ENCODE assay signal across 4 fruit fly cellular contexts in genomic region chr3R:30772779-30773546, dm6.
TF ChIP-seq lines count a peak whose summit lies in the region.

No protein-coding gene starts in this region.

- no peak for TF ChIP-seq CTCF in whole organism, embryonic (GFP tag; optimal IDR thresholded peaks at IDR 0.05; lab: Kevin White, UChicago)

TF ChIP-seq in whole organism, embryonic, 481 proteins besides CTCF, POLR2A, EP300 and RAD21 (continues in another document):
- TF ChIP-seq tx (GFP tag; optimal IDR thresholded peaks at IDR 0.05; lab: Kevin White, UChicago), result no peak
- TF ChIP-seq cg (GFP tag; optimal IDR thresholded peaks at IDR 0.05; lab: Kevin White, UChicago), result peak; percentile 41
- TF ChIP-seq unpg (GFP tag; optimal IDR thresholded peaks at IDR 0.05; lab: Kevin White, UChicago), result peak; percentile 6
- TF ChIP-seq sqz (GFP tag; optimal IDR thresholded peaks at IDR 0.05; lab: Kevin White, UChicago), result no peak
- no peak for TF ChIP-seq ken (GFP tag; IDR thresholded peaks at IDR 0.05; lab: Robert Waterston, UW)
- TF ChIP-seq CG6175 (GFP tag; IDR thresholded peaks at IDR 0.05; lab: Robert Waterston, UW), result no peak
- no peak for TF ChIP-seq CG1529 (GFP tag; optimal IDR thresholded peaks at IDR 0.05; lab: Kevin White, UChicago)
- TF ChIP-seq CG2199 (GFP tag; IDR thresholded peaks at IDR 0.05; lab: Robert Waterston, UW), result 0 out of 3 replicates have a peak, but pooled peaks have one; percentile 35
- no peak for TF ChIP-seq MESR4 (GFP tag; optimal IDR thresholded peaks at IDR 0.05; lab: Kevin White, UChicago)
- peak; percentile 68 for TF ChIP-seq CG1832 (GFP tag; optimal IDR thresholded peaks at IDR 0.05; lab: Kevin White, UChicago)
- TF ChIP-seq CG13424 (tag; optimal IDR thresholded peaks at IDR 0.05; lab: Kevin White, UChicago), result no peak
- peak in 1 of 2 experiments; percentile 43 for TF ChIP-seq bsh (GFP tag; optimal IDR thresholded peaks at IDR 0.05; lab: Kevin White, UChicago)
- peak; percentile 26; the same call in 1 of the 2 replicates for TF ChIP-seq slbo (GFP tag; IDR thresholded peaks at IDR 0.05; lab: Robert Waterston, UW)
- no peak for TF ChIP-seq lab (GFP tag; optimal IDR thresholded peaks at IDR 0.05; lab: Kevin White, UChicago)
- TF ChIP-seq CG6689 (GFP tag; IDR thresholded peaks at IDR 0.05; lab: Robert Waterston, UW), result no peak
- TF ChIP-seq Trl (optimal IDR thresholded peaks at IDR 0.05; lab: Kevin White, UChicago), result peak; percentile 8 to 9
- TF ChIP-seq Trl (GFP tag; optimal IDR thresholded peaks at IDR 0.05; lab: Kevin White, UChicago), result no peak
- TF ChIP-seq repo (GFP tag; optimal IDR thresholded peaks at IDR 0.05; lab: Kevin White, UChicago), result no peak
- no peak for TF ChIP-seq E2f1 (GFP tag; IDR thresholded peaks at IDR 0.05; lab: Robert Waterston, UW)
- TF ChIP-seq CG1647 (GFP tag; optimal IDR thresholded peaks at IDR 0.05; lab: Kevin White, UChicago), result no peak
- TF ChIP-seq CG6654 (GFP tag; optimal IDR thresholded peaks at IDR 0.05; lab: Kevin White, UChicago), result no peak
- 0 out of 2 replicates have a peak, but pooled peaks have one; percentile 42 for TF ChIP-seq crol (GFP tag; IDR thresholded peaks at IDR 0.05; lab: Robert Waterston, UW)
- TF ChIP-seq z (GFP tag; IDR thresholded peaks at IDR 0.05; lab: Robert Waterston, UW), result no peak

TF ChIP-seq in whole organism, prepupa, 60 proteins besides CTCF, POLR2A, EP300 and RAD21 (continues in another document):
- peak; percentile 58 for TF ChIP-seq CG3919 (GFP tag; optimal IDR thresholded peaks at IDR 0.05; lab: Kevin White, UChicago)
- TF ChIP-seq eg (GFP tag; IDR thresholded peaks at IDR 0.05; lab: Robert Waterston, UW), result 0 out of 3 replicates have a peak, but pooled peaks have one; percentile 43
- TF ChIP-seq Sox15 (GFP tag; optimal IDR thresholded peaks at IDR 0.05; lab: Kevin White, UChicago), result no peak
- no peak for TF ChIP-seq Hr39 (GFP tag; optimal IDR thresholded peaks at IDR 0.05; lab: Kevin White, UChicago)
- peak; percentile 47 for TF ChIP-seq CG10631 (GFP tag; optimal IDR thresholded peaks at IDR 0.05; lab: Kevin White, UChicago)
- TF ChIP-seq CG8632 (GFP tag; optimal IDR thresholded peaks at IDR 0.05; lab: Kevin White, UChicago), result no peak
- no peak for TF ChIP-seq fd85E (GFP tag; optimal IDR thresholded peaks at IDR 0.05; lab: Kevin White, UChicago)
- TF ChIP-seq Ets96B (tag; optimal IDR thresholded peaks at IDR 0.05; lab: Kevin White, UChicago), result peak; percentile 42
- TF ChIP-seq CG3032 (tag; optimal IDR thresholded peaks at IDR 0.05; lab: Kevin White, UChicago), result peak; percentile 35
- TF ChIP-seq Met (GFP tag; optimal IDR thresholded peaks at IDR 0.05; lab: Kevin White, UChicago), result no peak
- peak; percentile 4 for TF ChIP-seq topi (GFP tag; optimal IDR thresholded peaks at IDR 0.05; lab: Kevin White, UChicago)
- TF ChIP-seq dsx (GFP tag; optimal IDR thresholded peaks at IDR 0.05; lab: Kevin White, UChicago; ENCODE audit: poor library complexity, severe bottlenecking), result peak; percentile 94
- TF ChIP-seq CG6808 (GFP tag; optimal IDR thresholded peaks at IDR 0.05; lab: Kevin White, UChicago), result peak; percentile 32
- peak; percentile 18 for TF ChIP-seq esn (GFP tag; optimal IDR thresholded peaks at IDR 0.05; lab: Kevin White, UChicago)
- peak; percentile 24 for TF ChIP-seq CG6792 (GFP tag; optimal IDR thresholded peaks at IDR 0.05; lab: Kevin White, UChicago)
- peak; percentile 3 for TF ChIP-seq Eip75B (GFP tag; optimal IDR thresholded peaks at IDR 0.05; lab: Kevin White, UChicago)
- no peak for TF ChIP-seq CG6854 (GFP tag; optimal IDR thresholded peaks at IDR 0.05; lab: Kevin White, UChicago)
- TF ChIP-seq Sox14 (GFP tag; optimal IDR thresholded peaks at IDR 0.05; lab: Kevin White, UChicago), result peak; percentile 78
- peak; percentile 47; the same call in 1 of the 3 replicates for TF ChIP-seq CG6163 (GFP tag; IDR thresholded peaks at IDR 0.05; lab: Robert Waterston, UW)
- TF ChIP-seq net (GFP tag; optimal IDR thresholded peaks at IDR 0.05; lab: Kevin White, UChicago), result no peak
- peak; percentile 68 for TF ChIP-seq Eip78C (GFP tag; lab: Kevin White, UChicago)
- no peak for TF ChIP-seq fd59A (GFP tag; optimal IDR thresholded peaks at IDR 0.05; lab: Kevin White, UChicago)
- TF ChIP-seq cyc (GFP tag; optimal IDR thresholded peaks at IDR 0.05; lab: Kevin White, UChicago), result peak; percentile 31

TF ChIP-seq in whole organism, pupa, 21 proteins besides CTCF, POLR2A, EP300 and RAD21:
- TF ChIP-seq CG13204 (GFP tag; optimal IDR thresholded peaks at IDR 0.05; lab: Kevin White, UChicago) (peak; percentile 34), CG34367 (tag; optimal IDR thresholded peaks at IDR 0.05; lab: Kevin White, UChicago) (no peak), Ets98B (GFP tag; IDR thresholded peaks at IDR 0.05; lab: Robert Waterston, UW) (no peak), Snoo (tag; optimal IDR thresholded peaks at IDR 0.05; lab: Kevin White, UChicago) (no peak), Pif1B (GFP tag; optimal IDR thresholded peaks at IDR 0.05; lab: Kevin White, UChicago) (peak; percentile 25), CG10348 (GFP tag; IDR thresholded peaks at IDR 0.05; lab: Robert Waterston, UW) (no peak), rn (GFP tag; IDR thresholded peaks at IDR 0.05; lab: Robert Waterston, UW) (no peak), CG9948 (tag; optimal IDR thresholded peaks at IDR 0.05; lab: Kevin White, UChicago) (peak; percentile 22), Pif1A (GFP tag; optimal IDR thresholded peaks at IDR 0.05; lab: Kevin White, UChicago) (peak; percentile 25), CG14655 (GFP tag; optimal IDR thresholded peaks at IDR 0.05; lab: Kevin White, UChicago) (peak; percentile 43), CG12605 (GFP tag; IDR thresholded peaks at IDR 0.05; lab: Robert Waterston, UW) (peak; percentile 61), gl (tag; optimal IDR thresholded peaks at IDR 0.05; lab: Kevin White, UChicago) (no peak), CG8159 (tag; optimal IDR thresholded peaks at IDR 0.05; lab: Kevin White, UChicago) (peak; percentile 61), CG8301 (tag; optimal IDR thresholded peaks at IDR 0.05; lab: Kevin White, UChicago) (peak; percentile 33), D1 (tag; optimal IDR thresholded peaks at IDR 0.05; lab: Kevin White, UChicago) (no peak), CG15710 (tag; optimal IDR thresholded peaks at IDR 0.05; lab: Kevin White, UChicago) (peak; percentile 20), CG32121 (GFP tag; IDR thresholded peaks at IDR 0.05; lab: Robert Waterston, UW) (no peak), EcR (GFP tag; optimal IDR thresholded peaks at IDR 0.05; lab: Kevin White, UChicago) (peak; percentile 48), fd96Ca (GFP tag; IDR thresholded peaks at IDR 0.05; lab: Robert Waterston, UW) (no peak), CG17806 (tag; optimal IDR thresholded peaks at IDR 0.05; lab: Kevin White, UChicago) (peak; percentile 52), CG4496 (GFP tag; IDR thresholded peaks at IDR 0.05; lab: Robert Waterston, UW) (no peak)

TF ChIP-seq in whole organism, wandering third instar larva, 38 proteins besides CTCF, POLR2A, EP300 and RAD21:
- TF ChIP-seq CG9705 (GFP tag; optimal IDR thresholded peaks at IDR 0.05; lab: Kevin White, UChicago), result no peak
- no peak for TF ChIP-seq sage (GFP tag; optimal IDR thresholded peaks at IDR 0.05; lab: Kevin White, UChicago)
- TF ChIP-seq tai (GFP tag; optimal IDR thresholded peaks at IDR 0.05; lab: Kevin White, UChicago), result no peak
- no peak for TF ChIP-seq dsf (GFP tag; optimal IDR thresholded peaks at IDR 0.05; lab: Kevin White, UChicago; ENCODE audit: borderline replicate concordance)
- TF ChIP-seq foxo (GFP tag; optimal IDR thresholded peaks at IDR 0.05; lab: Kevin White, UChicago), result peak in 1 of 2 experiments; percentile 16
- no peak for TF ChIP-seq N (GFP tag; optimal IDR thresholded peaks at IDR 0.05; lab: Kevin White, UChicago)
- no peak for TF ChIP-seq Mio (GFP tag; optimal IDR thresholded peaks at IDR 0.05; lab: Kevin White, UChicago)
- peak; percentile 17 for TF ChIP-seq h (GFP tag; optimal IDR thresholded peaks at IDR 0.05; lab: Kevin White, UChicago)
- peak; percentile 33 for TF ChIP-seq HLH106 (tag; optimal IDR thresholded peaks at IDR 0.05; lab: Kevin White, UChicago)
- TF ChIP-seq sv (GFP tag; optimal IDR thresholded peaks at IDR 0.05; lab: Kevin White, UChicago), result no peak
- TF ChIP-seq pan (optimal IDR thresholded peaks at IDR 0.05; lab: Kevin White, UChicago), result no peak
- no peak for TF ChIP-seq br (GFP tag; optimal IDR thresholded peaks at IDR 0.05; lab: Kevin White, UChicago)
- TF ChIP-seq Sp1 (GFP tag; optimal IDR thresholded peaks at IDR 0.05; lab: Kevin White, UChicago), result no peak
- TF ChIP-seq fru (GFP tag; optimal IDR thresholded peaks at IDR 0.05; lab: Kevin White, UChicago), result peak; percentile 3
- TF ChIP-seq psq (GFP tag; optimal IDR thresholded peaks at IDR 0.05; lab: Kevin White, UChicago), result peak; percentile 57
- no peak for TF ChIP-seq GATAd (GFP tag; optimal IDR thresholded peaks at IDR 0.05; lab: Kevin White, UChicago)
- no peak for TF ChIP-seq dl (GFP tag; optimal IDR thresholded peaks at IDR 0.05; lab: Kevin White, UChicago; ENCODE audit: insufficient read depth in 1 of 2, partially characterized antibody in 2 of 2)
